Worm (Caenorhabditis elegans): ENCODE measurements around the gene C16D9.4.

DNA sequence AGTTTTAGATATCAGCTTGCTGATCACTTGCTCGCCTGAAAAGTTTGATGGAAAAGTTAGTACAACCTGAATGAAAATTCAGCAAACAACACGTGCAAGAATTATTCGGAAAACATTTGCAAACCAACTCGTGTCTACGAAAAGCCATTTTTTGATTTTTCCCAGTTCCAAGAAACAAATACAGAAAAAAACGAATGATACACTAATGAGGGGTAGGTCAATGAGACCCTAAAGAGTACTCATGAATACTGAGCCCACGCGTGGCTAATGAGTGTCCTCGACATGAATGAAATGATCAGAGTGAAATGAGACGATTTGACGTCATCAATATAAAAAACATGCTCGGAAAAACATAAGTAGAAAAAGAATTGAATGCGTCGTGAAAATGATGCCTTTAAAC, 30.7 kb downstream of the C16D9.4 start:
- TF ChIP-seq ama-1 (optimal IDR thresholded peaks at IDR 0.05) (no peak), pha-2 (tag; optimal IDR thresholded peaks at IDR 0.05) (no peak), ets-4 (tag; optimal IDR thresholded peaks at IDR 0.05) (no peak), tbx-7 (tag; optimal IDR thresholded peaks at IDR 0.05) (no peak), tbx-2 (tag; optimal IDR thresholded peaks at IDR 0.05) (no peak), mec-3 (tag; optimal IDR thresholded peaks at IDR 0.05; ENCODE audit: borderline replicate concordance) (no peak), pros-1 (tag; optimal IDR thresholded peaks at IDR 0.05) (no peak), eyg-1 (tag; optimal IDR thresholded peaks at IDR 0.05) (no peak), rnt-1 (tag; optimal IDR thresholded peaks at IDR 0.05) (no peak), hlh-15 (tag; optimal IDR thresholded peaks at IDR 0.05) (no peak), nfya-1 (tag; optimal IDR thresholded peaks at IDR 0.05) (no peak)

All from whole organism, late embryonic.